Worm (Caenorhabditis elegans) whole organism, early embryonic: Measurements from ENCODE around the gene H38K22.6.

ENCODE experiments used
- B0310.2 ChIP-seq: sonication (generic microtip); optimal IDR thresholded peaks from 2 replicates; lab custom pipeline; 2016; ENCODE audit warnings: mild to moderate bottlenecking, missing genetic modification characterization, missing compliant biosample characterization
- F13C5.2 ChIP-seq: sonication (generic microtip); optimal IDR thresholded peaks from 2 replicates; lab custom pipeline; 2017; ENCODE audit warnings: mild to moderate bottlenecking, missing genetic modification characterization, inconsistent platforms, missing compliant biosample characterization
- aly-1 ChIP-seq: sonication (generic microtip); optimal IDR thresholded peaks from 2 replicates; lab custom pipeline; 2016; ENCODE audit warnings: missing genetic modification characterization, missing compliant biosample characterization
- ama-1 ChIP-seq: fragments of 150-350 bp; optimal IDR thresholded peaks from 2 replicates; lab custom pipeline; 2014
- ceh-13 ChIP-seq: fragments of 200-800 bp; sonication (Bioruptor generic); optimal IDR thresholded peaks from 2 replicates; lab custom pipeline; 2018; ENCODE audit warnings: mild to moderate bottlenecking, missing genetic modification characterization, missing compliant biosample characterization
- ceh-36 ChIP-seq: sonication (generic microtip); optimal IDR thresholded peaks from 2 replicates; lab custom pipeline; 2016; ENCODE audit warnings: missing genetic modification characterization, inconsistent platforms, missing compliant biosample characterization
- ets-7 ChIP-seq: sonication (generic microtip); optimal IDR thresholded peaks from 2 replicates; lab custom pipeline; 2016; ENCODE audit warnings: missing genotype, missing genetic modification characterization, missing compliant biosample characterization
- flt-1 ChIP-seq: fragments of 200-800 bp; sonication (Bioruptor generic); IDR thresholded peaks from 2 replicates; pipeline ENCODE4 v1.3.6; 2022; ENCODE audit warnings: missing genetic modification characterization, missing compliant biosample characterization
- hmbx-1 ChIP-seq: sonication (generic microtip); optimal IDR thresholded peaks from 2 replicates; lab custom pipeline; 2016; ENCODE audit warnings: mild to moderate bottlenecking, missing genetic modification characterization, missing compliant biosample characterization
- hmg-4 ChIP-seq: fragments of 200-800 bp; sonication (Bioruptor generic); optimal IDR thresholded peaks from 2 replicates; lab custom pipeline; 2018; ENCODE audit warnings: mild to moderate bottlenecking, missing genetic modification characterization, missing compliant biosample characterization
- hnd-1 ChIP-seq: sonication (generic microtip); optimal IDR thresholded peaks from 2 replicates; lab custom pipeline; 2016; ENCODE audit warnings: missing genetic modification characterization, missing compliant biosample characterization
- pes-1 ChIP-seq: fragments of 200-800 bp; sonication (Bioruptor generic); IDR thresholded peaks from 2 replicates; pipeline ENCODE4 v1.3.6; 2022; ENCODE audit warnings: missing genetic modification reagents, missing genetic modification characterization, missing compliant biosample characterization
- scrt-1 ChIP-seq: fragments of 200-800 bp; sonication (Bioruptor generic); IDR thresholded peaks from 2 replicates; pipeline ENCODE4 v1.3.6; 2022; ENCODE audit warnings: missing genetic modification characterization, missing compliant biosample characterization
- sea-1 ChIP-seq: fragments of 200-800 bp; sonication (Bioruptor generic); conservative IDR thresholded peaks from 2 replicates; pipeline ENCODE4 v1.3.6; 2022; ENCODE audit warnings: missing genetic modification characterization, missing compliant biosample characterization
- tbx-11 ChIP-seq: fragments of 200-800 bp; sonication (Bioruptor generic); IDR thresholded peaks from 2 replicates; pipeline ENCODE4 v1.3.6; 2022; ENCODE audit warnings: missing genetic modification characterization, missing compliant biosample characterization
- tbx-37 ChIP-seq: fragments of 200-800 bp; sonication (Bioruptor generic); conservative IDR thresholded peaks from 2 replicates; pipeline ENCODE4 v1.3.6; 2022; ENCODE audit warnings: missing genetic modification reagents, missing genetic modification characterization, missing compliant biosample characterization
- tra-4 ChIP-seq: sonication (generic microtip); optimal IDR thresholded peaks from 2 replicates; lab custom pipeline; 2017; ENCODE audit warnings: missing genetic modification characterization, missing compliant biosample characterization

The H38K22.6 gene

DNA sequence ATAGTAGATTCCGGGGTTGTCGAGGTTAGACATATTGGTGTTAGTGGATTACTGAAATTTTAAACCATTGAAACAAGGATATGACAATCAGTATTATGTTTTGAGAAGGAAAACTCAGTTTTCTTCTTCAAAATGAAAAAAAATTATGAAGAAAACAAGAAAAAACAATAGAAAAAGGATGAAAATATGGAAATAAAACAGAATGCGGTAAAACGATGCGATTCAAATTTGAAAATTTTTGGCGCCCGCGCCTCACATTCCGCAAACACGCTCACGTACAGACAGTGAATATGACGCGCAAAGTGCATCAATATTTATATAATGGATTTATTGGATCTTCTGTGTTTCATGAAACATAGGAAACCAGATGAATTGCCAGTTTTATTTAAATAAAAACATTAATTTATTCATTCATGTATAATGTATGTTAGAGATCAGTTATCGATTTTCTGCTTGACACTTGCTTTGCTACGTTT lies 29.0 kb upstream of the H38K22.6 start, which contains the start of gene mcm-5:
Gene mcm-5, minus strand, starts transcription at position 51 of the 476 bp plus-strand sequence.
- TF ChIP-seq hmg-4 (GFP tag; lab: Kevin White, UChicago) (no peak), B0310.2 (tag; lab: Kevin White, UChicago) (no peak), ceh-36 (tag; lab: Kevin White, UChicago) (no peak), ets-7 (no peak), hnd-1 (tag; lab: Kevin White, UChicago) (no peak), tbx-11 (GFP tag; lab: Robert Waterston, UW) (no peak), aly-1 (tag; lab: Kevin White, UChicago) (no peak), ama-1 (lab: Kevin White, UChicago) (no peak), F13C5.2 (no peak), flt-1 (GFP tag; lab: Robert Waterston, UW) (no peak), pes-1 (GFP tag; lab: Robert Waterston, UW) (no peak), tra-4 (tag; lab: Kevin White, UChicago) (no peak), tbx-37 (no peak), scrt-1 (GFP tag; lab: Robert Waterston, UW) (no peak), ceh-13 (GFP tag; lab: Kevin White, UChicago) (no peak), sea-1 (no peak), hmbx-1 (tag; lab: Kevin White, UChicago) (no peak)

DNA sequence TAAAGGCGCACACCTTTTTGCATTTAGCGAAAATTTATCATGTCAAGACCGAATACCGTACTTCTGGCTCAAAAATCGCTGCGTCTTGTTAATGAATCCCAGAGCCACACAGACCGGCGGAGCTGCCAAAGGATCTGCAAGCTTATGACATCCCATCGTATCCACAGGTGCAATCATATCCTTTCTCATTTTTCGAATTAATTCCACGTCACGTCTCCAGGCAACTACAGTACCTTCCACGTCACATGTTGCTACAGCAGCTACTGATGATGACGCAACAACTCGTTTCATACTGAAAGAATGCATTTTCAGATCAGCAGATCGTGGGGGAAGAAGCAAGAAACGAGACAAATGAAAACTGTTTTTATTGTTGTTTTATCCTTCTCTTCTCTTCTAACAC lies 27.1 kb upstream of the H38K22.6 start, which contains the start of gene R10E4.6:
Gene R10E4.6, plus strand, starts transcription at position 301 of the 400 bp plus-strand sequence.
- TF ChIP-seq hmg-4 (GFP tag; lab: Kevin White, UChicago), result no peak

DNA sequence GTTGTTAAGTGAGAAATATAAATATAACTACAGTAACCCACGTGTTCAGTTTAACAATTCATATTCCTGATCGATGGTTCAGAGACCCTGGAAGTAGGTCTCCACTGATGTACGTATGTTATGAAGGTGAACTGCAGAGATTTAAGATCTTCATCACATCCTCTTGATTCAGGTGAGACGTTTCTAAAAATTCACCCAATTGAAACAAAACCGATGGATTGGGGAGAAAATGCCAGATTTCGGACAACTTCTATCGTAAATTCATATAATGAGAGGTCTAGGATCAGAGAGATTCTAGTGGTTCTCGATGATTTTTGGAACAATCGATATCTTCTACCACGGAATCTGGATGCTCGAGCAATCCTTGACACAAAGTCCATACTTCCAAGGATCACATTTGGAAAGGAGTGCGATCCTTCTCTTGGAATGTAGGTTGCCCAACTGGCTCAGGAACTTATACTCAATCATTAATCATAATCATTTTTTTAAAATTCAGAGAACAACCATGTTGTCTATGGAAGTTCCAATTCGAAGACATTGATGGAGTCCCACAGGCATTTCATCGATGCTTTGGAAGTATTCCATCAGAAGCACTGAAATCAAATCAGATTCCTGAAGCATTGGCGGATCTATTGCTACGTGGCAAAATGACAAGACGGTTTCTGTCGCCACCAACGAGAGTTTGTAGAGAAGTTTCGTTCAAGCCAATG lies 25.9 kb upstream of the H38K22.6 start, which contains the start of the genes nth-1 and R10E4.7:
Gene nth-1, minus strand, starts transcription at position 101 of the 710 bp plus-strand sequence.
Gene R10E4.7, plus strand, starts transcription at position 660 of the 710 bp plus-strand sequence.
- TF ChIP-seq hnd-1 (tag; lab: Kevin White, UChicago) (no peak), flt-1 (GFP tag; lab: Robert Waterston, UW) (no peak), pes-1 (GFP tag; lab: Robert Waterston, UW) (no peak), tbx-11 (GFP tag; lab: Robert Waterston, UW) (no peak), ceh-36 (tag; lab: Kevin White, UChicago) (no peak), hmbx-1 (tag; lab: Kevin White, UChicago) (no peak), B0310.2 (tag; lab: Kevin White, UChicago) (no peak), ceh-13 (GFP tag; lab: Kevin White, UChicago) (no peak), scrt-1 (GFP tag; lab: Robert Waterston, UW) (no peak), ama-1 (lab: Kevin White, UChicago) (no peak), sea-1 (no peak), tra-4 (tag; lab: Kevin White, UChicago) (no peak), F13C5.2 (no peak), tbx-37 (no peak), hmg-4 (GFP tag; lab: Kevin White, UChicago) (no peak), ets-7 (no peak), aly-1 (tag; lab: Kevin White, UChicago) (no peak)

DNA sequence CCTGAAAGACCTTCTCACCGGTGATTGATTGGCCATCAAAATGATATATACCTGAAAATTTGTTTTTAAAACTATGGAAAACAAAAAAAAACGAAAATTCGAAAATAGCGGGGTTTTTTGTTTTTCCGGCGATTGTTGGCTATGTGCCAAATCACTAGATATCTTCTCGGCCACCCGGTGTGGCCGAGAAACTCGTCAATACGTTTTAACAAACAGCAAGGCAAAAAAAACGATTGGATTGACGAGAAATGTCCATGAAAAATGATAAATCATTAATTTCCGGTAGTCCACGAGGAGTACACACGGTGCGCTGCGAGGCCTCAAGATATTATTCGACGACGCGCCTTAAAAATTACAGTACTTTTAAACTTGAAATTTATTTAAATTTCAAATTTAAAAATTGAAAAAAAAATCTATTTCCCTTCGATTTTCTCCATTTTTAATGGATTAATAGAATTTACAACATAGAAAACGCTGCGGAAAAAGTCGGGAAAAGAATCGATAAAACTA lies 19.2 kb upstream of the H38K22.6 start, which contains the start of gene R10E4.11:
Gene R10E4.11, minus strand, starts transcription at position 51 of the 510 bp plus-strand sequence.
- TF ChIP-seq F13C5.2 (no peak), hmbx-1 (tag; lab: Kevin White, UChicago) (no peak), ets-7 (no peak), B0310.2 (tag; lab: Kevin White, UChicago) (no peak), hnd-1 (tag; lab: Kevin White, UChicago) (no peak), hmg-4 (GFP tag; lab: Kevin White, UChicago) (no peak), tra-4 (tag; lab: Kevin White, UChicago) (no peak), pes-1 (GFP tag; lab: Robert Waterston, UW) (no peak), tbx-11 (GFP tag; lab: Robert Waterston, UW) (no peak), tbx-37 (no peak), scrt-1 (GFP tag; lab: Robert Waterston, UW) (no peak), ceh-36 (tag; lab: Kevin White, UChicago) (no peak), flt-1 (GFP tag; lab: Robert Waterston, UW) (no peak), sea-1 (no peak)

DNA sequence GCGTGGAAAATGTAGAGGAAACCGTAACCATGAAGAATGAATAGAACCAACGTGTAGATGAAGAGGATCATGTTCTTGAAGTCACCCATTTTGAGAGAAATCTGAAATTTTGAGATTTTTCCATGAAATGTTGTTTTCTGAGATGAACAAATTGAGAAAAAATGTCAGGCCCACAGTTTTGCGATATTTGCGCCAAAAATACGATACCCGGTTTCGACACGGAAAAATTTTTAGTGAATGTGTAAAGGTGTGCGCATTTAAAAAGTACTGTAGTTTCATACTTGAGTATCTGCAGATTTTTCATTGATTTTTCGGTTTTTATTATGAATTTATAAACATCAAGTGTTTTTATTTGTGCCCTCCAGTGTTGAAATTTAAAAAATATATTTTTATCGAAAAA lies 17.9 kb upstream of the H38K22.6 start, which contains the start of gene R10E4.9:
Gene R10E4.9, minus strand, starts transcription at position 101 of the 400 bp plus-strand sequence.
- TF ChIP-seq ama-1 (lab: Kevin White, UChicago) (no peak), hnd-1 (tag; lab: Kevin White, UChicago) (no peak), tra-4 (tag; lab: Kevin White, UChicago) (no peak), B0310.2 (tag; lab: Kevin White, UChicago) (no peak)

DNA sequence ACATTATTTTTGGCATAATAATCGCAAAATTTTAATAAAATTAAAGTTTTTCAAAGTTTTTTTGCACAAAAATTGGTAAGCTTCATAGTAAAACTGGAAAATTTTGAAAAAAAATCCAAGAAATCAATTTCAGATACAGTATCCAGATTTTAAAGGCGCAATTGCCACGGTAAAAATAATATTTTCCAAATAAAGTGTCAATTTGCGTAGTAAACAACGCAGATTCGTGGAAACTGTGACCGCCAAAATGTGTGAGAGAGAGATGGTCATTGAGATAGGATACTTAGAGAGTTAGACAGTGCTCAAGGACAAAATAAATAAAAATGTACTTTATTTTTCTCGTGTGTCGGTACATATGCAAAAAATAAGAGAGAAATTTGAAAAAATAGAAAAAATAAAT lies 17.4 kb upstream of the H38K22.6 start:
- TF ChIP-seq F13C5.2 (no peak), pes-1 (GFP tag; lab: Robert Waterston, UW) (no peak), ets-7 (no peak), flt-1 (GFP tag; lab: Robert Waterston, UW) (no peak), hnd-1 (tag; lab: Kevin White, UChicago) (no peak), ceh-36 (tag; lab: Kevin White, UChicago) (no peak), ceh-13 (GFP tag; lab: Kevin White, UChicago) (no peak), scrt-1 (GFP tag; lab: Robert Waterston, UW) (no peak), tra-4 (tag; lab: Kevin White, UChicago) (no peak), ama-1 (lab: Kevin White, UChicago) (no peak), tbx-37 (no peak), tbx-11 (GFP tag; lab: Robert Waterston, UW) (no peak), sea-1 (no peak), hmg-4 (GFP tag; lab: Kevin White, UChicago) (no peak), aly-1 (tag; lab: Kevin White, UChicago) (no peak), hmbx-1 (tag; lab: Kevin White, UChicago) (no peak), B0310.2 (tag; lab: Kevin White, UChicago) (no peak)
